Fruit fly (Drosophila melanogaster): ENCODE results near the gene Ptp10D.

The Ptp10D gene

dm6 chrX:11685918-11686640 is 64.3 kb downstream of the Ptp10D start:
- TF ChIP-seq fru (GFP tag; optimal IDR thresholded peaks at IDR 0.05) (peak; percentile 82), sv (GFP tag; optimal IDR thresholded peaks at IDR 0.05) (no peak), woc (GFP tag; optimal IDR thresholded peaks at IDR 0.05) (peak; percentile 78), Hnf4 (GFP tag; optimal IDR thresholded peaks at IDR 0.05) (peak; percentile 74), brk (GFP tag; optimal IDR thresholded peaks at IDR 0.05) (peak; percentile 36), dmrt93B (GFP tag; optimal IDR thresholded peaks at IDR 0.05) (peak; percentile 77), dl (GFP tag; optimal IDR thresholded peaks at IDR 0.05; ENCODE audit: insufficient read depth in 1 of 2, partially characterized antibody in 2 of 2) (peak; percentile 73 to 95), foxo (GFP tag; optimal IDR thresholded peaks at IDR 0.05) (peak in 1 of 2 experiments; percentile 86), Mio (GFP tag; optimal IDR thresholded peaks at IDR 0.05) (no peak), Sp1 (GFP tag; optimal IDR thresholded peaks at IDR 0.05) (peak; percentile 83), tai (GFP tag; optimal IDR thresholded peaks at IDR 0.05) (no peak), rgr (GFP tag; optimal IDR thresholded peaks at IDR 0.05) (peak; percentile 78), Jra (GFP tag; optimal IDR thresholded peaks at IDR 0.05) (peak; percentile 15), br (GFP tag; optimal IDR thresholded peaks at IDR 0.05) (peak; percentile 76), pan (optimal IDR thresholded peaks at IDR 0.05) (no peak), CrebA (GFP tag; optimal IDR thresholded peaks at IDR 0.05; ENCODE audit: borderline replicate concordance) (no peak), OdsH (GFP tag; optimal IDR thresholded peaks at IDR 0.05) (peak; percentile 82), CG32264 (GFP tag; optimal IDR thresholded peaks at IDR 0.05) (no peak), GATAd (GFP tag; optimal IDR thresholded peaks at IDR 0.05) (no peak), HLH106 (tag; optimal IDR thresholded peaks at IDR 0.05) (peak; percentile 74), sage (GFP tag; optimal IDR thresholded peaks at IDR 0.05) (peak; percentile 22), Myc (optimal IDR thresholded peaks at IDR 0.05) (no peak), psq (GFP tag; optimal IDR thresholded peaks at IDR 0.05) (peak; percentile 93), Hr83 (GFP tag; optimal IDR thresholded peaks at IDR 0.05; ENCODE audit: poor library complexity, severe bottlenecking) (peak; percentile 64), h (GFP tag; optimal IDR thresholded peaks at IDR 0.05) (peak; percentile 87), Dif (GFP tag; optimal IDR thresholded peaks at IDR 0.05; ENCODE audit: partially characterized antibody) (peak; percentile 95), ey (GFP tag; optimal IDR thresholded peaks at IDR 0.05) (peak; percentile 70)

dm6 chrX:11686675-11687074 is 64.9 kb downstream of the Ptp10D start:
- no peak for TF ChIP-seq Dif (GFP tag; optimal IDR thresholded peaks at IDR 0.05; ENCODE audit: partially characterized antibody)

DNA sequence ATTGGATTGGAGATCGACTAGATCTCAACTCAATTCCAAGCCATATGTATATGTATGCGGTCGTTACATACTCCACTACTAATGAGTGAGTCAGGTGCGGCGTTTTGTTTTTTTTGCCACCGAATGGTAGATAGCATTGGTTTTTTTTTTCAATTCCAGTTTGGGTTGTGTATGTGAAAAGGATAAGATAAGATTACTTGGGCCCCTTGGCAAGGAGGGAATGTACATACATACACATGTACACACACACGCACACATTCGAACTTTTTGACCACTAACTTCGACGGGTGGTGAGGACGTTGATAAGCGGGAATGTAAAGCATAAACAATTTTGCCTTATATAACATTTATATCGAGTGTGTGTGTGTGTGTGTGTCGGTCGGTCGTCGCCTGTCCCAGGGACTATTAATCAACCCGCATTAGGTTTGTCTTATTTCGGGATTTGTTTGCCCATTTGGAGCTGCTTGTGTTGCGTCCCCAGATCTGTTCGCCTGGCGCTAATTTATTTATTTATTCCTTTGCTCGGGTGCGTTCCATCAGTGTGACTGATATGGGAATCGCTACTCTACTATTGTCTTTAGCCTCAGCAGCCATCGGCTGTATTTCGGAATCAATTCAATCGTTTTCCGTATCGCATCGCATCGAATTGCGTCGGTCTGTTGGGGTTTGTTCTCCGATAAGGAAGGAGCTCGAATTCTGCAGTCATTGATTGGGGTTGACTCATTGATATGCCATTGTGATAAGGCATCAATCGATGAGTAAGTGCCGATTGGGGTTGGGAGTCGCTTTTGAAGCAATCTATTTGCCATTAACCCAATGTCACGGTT is 66.1 kb downstream of the Ptp10D start:
- TF ChIP-seq sage (GFP tag; optimal IDR thresholded peaks at IDR 0.05) = no peak
- TF ChIP-seq Rel (GFP tag; optimal IDR thresholded peaks at IDR 0.05) = no peak
- TF ChIP-seq Rel (tag; optimal IDR thresholded peaks at IDR 0.05) = peak; percentile 34

DNA sequence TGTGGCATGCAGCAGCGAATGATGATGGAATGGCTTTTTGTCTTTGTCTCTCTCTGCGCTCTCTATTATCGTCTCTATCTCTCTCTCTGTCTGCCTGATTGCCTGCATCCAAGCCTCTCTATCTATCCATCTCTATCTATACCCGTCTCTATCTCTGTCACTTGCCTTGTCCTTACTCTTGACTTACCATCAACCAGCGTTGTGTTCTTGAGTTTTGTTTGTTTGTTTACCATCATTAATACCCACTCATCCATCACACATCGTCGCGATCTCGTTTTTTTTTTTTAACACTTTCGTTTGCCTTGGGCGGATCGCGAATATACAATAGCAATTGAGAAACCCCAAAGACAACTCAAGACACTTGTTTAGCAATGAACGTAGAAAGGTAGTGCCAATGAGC is 67.9 kb downstream of the Ptp10D start:
- no peak for TF ChIP-seq Abd-B (GFP tag; optimal IDR thresholded peaks at IDR 0.05)
- TF ChIP-seq ey (GFP tag; optimal IDR thresholded peaks at IDR 0.05) = no peak
- TF ChIP-seq br (GFP tag; optimal IDR thresholded peaks at IDR 0.05) = no peak
- TF ChIP-seq pan (optimal IDR thresholded peaks at IDR 0.05) = no peak
- TF ChIP-seq tai (GFP tag; optimal IDR thresholded peaks at IDR 0.05) = no peak
- no peak for TF ChIP-seq GATAd (GFP tag; optimal IDR thresholded peaks at IDR 0.05)
- TF ChIP-seq N (GFP tag; optimal IDR thresholded peaks at IDR 0.05) = no peak
- no peak for TF ChIP-seq brk (GFP tag; optimal IDR thresholded peaks at IDR 0.05)
- no peak for TF ChIP-seq Vsx2 (GFP tag; optimal IDR thresholded peaks at IDR 0.05; ENCODE audit: partially characterized antibody)
- TF ChIP-seq Myc (optimal IDR thresholded peaks at IDR 0.05) = no peak
- no peak for TF ChIP-seq dl (GFP tag; optimal IDR thresholded peaks at IDR 0.05; ENCODE audit: insufficient read depth in 1 of 2, partially characterized antibody in 2 of 2)
- no peak for TF ChIP-seq CG32264 (GFP tag; optimal IDR thresholded peaks at IDR 0.05)
- TF ChIP-seq h (GFP tag; optimal IDR thresholded peaks at IDR 0.05) = no peak
- no peak for TF ChIP-seq Sp1 (GFP tag; optimal IDR thresholded peaks at IDR 0.05)
